Fruit fly (Drosophila melanogaster) whole organism, prepupa: ENCODE data around the gene tj.

Experiments
- CG11294 ChIP-seq: fragments of 200-800 bp; sonication (Bioruptor generic); IDR thresholded peaks from 2 replicates; pipeline ENCODE4 v1.3.6; 2022; ENCODE audit warnings: missing biosample characterization, missing genetic modification characterization
- CG16779 ChIP-seq: fragments of 200-800 bp; sonication (Bioruptor generic); optimal IDR thresholded peaks from 3 replicates; lab custom pipeline; 2017; ENCODE audit warnings: missing biosample characterization, mild to moderate bottlenecking, missing genetic modification characterization
- CG31627 ChIP-seq: fragments of 200-800 bp; sonication (Bioruptor generic); optimal IDR thresholded peaks from 3 replicates; lab custom pipeline; 2016; ENCODE audit warnings: missing biosample characterization, missing genetic modification characterization
- CG6276 ChIP-seq: fragments of 200-800 bp; sonication (Bioruptor generic); optimal IDR thresholded peaks from 2 replicates; lab custom pipeline; 2017; ENCODE audit warnings: missing biosample characterization, mild to moderate bottlenecking, missing genetic modification characterization
- CG6808 ChIP-seq: fragments of 200-800 bp; sonication (Bioruptor generic); optimal IDR thresholded peaks from 3 replicates; lab custom pipeline; 2017; ENCODE audit warnings: missing biosample characterization, missing genetic modification characterization, mild to moderate bottlenecking, moderate library complexity, missing genetic modification reagents
- Eip93F ChIP-seq: fragments of 200-800 bp; sonication (Bioruptor generic); optimal IDR thresholded peaks from 2 replicates; lab custom pipeline; 2016; ENCODE audit warnings: missing biosample characterization, mild to moderate bottlenecking, missing genetic modification characterization
- Hr39 ChIP-seq: fragments of 200-800 bp; sonication (Bioruptor generic); optimal IDR thresholded peaks from 2 replicates; lab custom pipeline; 2016; ENCODE audit warnings: missing biosample characterization, missing genetic modification characterization
- Hr4 ChIP-seq: fragments of 200-800 bp; sonication (Bioruptor generic); optimal IDR thresholded peaks from 3 replicates; lab custom pipeline; 2016; ENCODE audit warnings: missing biosample characterization, missing genetic modification characterization
- Sox102F ChIP-seq: fragments of 200-800 bp; sonication (Bioruptor generic); optimal IDR thresholded peaks from 2 replicates; lab custom pipeline; 2016; ENCODE audit warnings: missing biosample characterization, mild to moderate bottlenecking, missing genetic modification characterization
- Sox15 ChIP-seq: fragments of 200-800 bp; sonication (Bioruptor generic); optimal IDR thresholded peaks from 3 replicates; lab custom pipeline; 2016; ENCODE audit warnings: missing biosample characterization, missing genetic modification characterization
- acj6 ChIP-seq: fragments of 200-800 bp; sonication (Bioruptor generic); optimal IDR thresholded peaks from 3 replicates; lab custom pipeline; 2016; ENCODE audit warnings: missing biosample characterization, missing genetic modification characterization
- esn ChIP-seq: fragments of 200-800 bp; sonication (Bioruptor generic); optimal IDR thresholded peaks from 2 replicates; lab custom pipeline; 2016; ENCODE audit warnings: missing biosample characterization, mild to moderate bottlenecking, missing genetic modification characterization, moderate library complexity
- salr ChIP-seq, 2 experiments: fragments of 200-800 bp; sonication (Bioruptor generic); optimal IDR thresholded peaks; 3 replicates each; lab custom pipeline; 2016 to 2018; ENCODE audit warnings: missing biosample characterization in 2 of 2, missing genetic modification characterization in 2 of 2, mild to moderate bottlenecking in 1 of 2
- svp ChIP-seq: fragments of 200-800 bp; sonication (Bioruptor generic); peaks from one replicate; lab custom pipeline; 2016; ENCODE audit warnings: missing biosample characterization, missing genetic modification characterization

dm6 chr2L:19421573-19421972 lies 42.5 kb upstream of the tj start:
- TF ChIP-seq CG31627 (GFP tag; lab: Kevin White, UChicago) (no peak), acj6 (GFP tag; lab: Kevin White, UChicago) (no peak), esn (GFP tag; lab: Kevin White, UChicago) (no peak), CG11294 (GFP tag; lab: Robert Waterston, UW) (no peak), Sox15 (GFP tag; lab: Kevin White, UChicago) (no peak), svp (no peak), Hr39 (GFP tag; lab: Kevin White, UChicago) (no peak), salr (GFP tag; optimal IDR thresholded peaks at IDR 0.05; lab: Kevin White, UChicago) (no peak), CG6808 (GFP tag; lab: Kevin White, UChicago) (no peak), Sox102F (GFP tag; lab: Kevin White, UChicago) (no peak), Eip93F (peak; percentile 8), CG6276 (GFP tag; lab: Kevin White, UChicago) (no peak), Hr4 (GFP tag; lab: Kevin White, UChicago) (no peak), CG16779 (tag; lab: Kevin White, UChicago) (no peak)
